Worm (Caenorhabditis elegans) whole organism, L3 larva: ENCODE results near the gene B0222.5.

ENCODE experiments used
- ZK546.5 ChIP-seq: sonication (generic microtip); optimal IDR thresholded peaks from 2 replicates; lab custom pipeline; 2017; ENCODE audit warnings: missing biosample characterization, missing genetic modification characterization
- aly-2 ChIP-seq: fragments of 150-350 bp; optimal IDR thresholded peaks from 2 replicates; lab custom pipeline; 2014; ENCODE audit warnings: missing biosample characterization, missing genetic modification characterization
- ceh-9 ChIP-seq: sonication (generic microtip); optimal IDR thresholded peaks from 2 replicates; lab custom pipeline; 2018; ENCODE audit warnings: missing biosample characterization, missing genetic modification characterization
- daf-12 ChIP-seq: fragments of 150-350 bp; optimal IDR thresholded peaks from 2 replicates; lab custom pipeline; 2014; ENCODE audit warnings: missing biosample characterization, missing genetic modification reagents, missing genetic modification characterization
- egl-27 ChIP-seq: sonication (generic microtip); optimal IDR thresholded peaks from 4 replicates; lab custom pipeline; 2017; ENCODE audit warnings: missing biosample characterization, missing genetic modification reagents, missing genetic modification characterization
- elt-1 ChIP-seq: fragments of 150-350 bp; optimal IDR thresholded peaks from 2 replicates; lab custom pipeline; 2014; ENCODE audit warnings: missing biosample characterization, missing genetic modification characterization
- elt-2 ChIP-seq: sonication (generic microtip); optimal IDR thresholded peaks from 2 replicates; lab custom pipeline; 2016; ENCODE audit warnings: missing genetic modification reagents, mild to moderate bottlenecking, missing genetic modification characterization, missing compliant biosample characterization
- elt-3 ChIP-seq, 3 experiments: fragments of 150-350 bp in 1 of 3; sonication (generic microtip) in 2 of 3; optimal IDR thresholded peaks; 2 replicates in 2 of 3; 4 replicates in 1 of 3; lab custom pipeline; 2014 to 2017; ENCODE audit warnings: missing biosample characterization in 3 of 3, missing genetic modification characterization in 3 of 3
- eor-1 ChIP-seq, 2 experiments: fragments of 150-350 bp; optimal IDR thresholded peaks; 2 replicates each; lab custom pipeline; 2014 to 2018; ENCODE audit warnings: missing biosample characterization in 2 of 2, missing genetic modification characterization in 2 of 2
- fkh-10 ChIP-seq: sonication (generic microtip); optimal IDR thresholded peaks from 2 replicates; lab custom pipeline; 2017; ENCODE audit warnings: missing biosample characterization, missing genetic modification reagents, missing genetic modification characterization
- fkh-2 ChIP-seq: fragments of 150-350 bp; optimal IDR thresholded peaks from 2 replicates; lab custom pipeline; 2014; ENCODE audit warnings: missing biosample characterization, missing genetic modification reagents, missing genetic modification characterization
- hmg-11 ChIP-seq: sonication (generic microtip); optimal IDR thresholded peaks from 2 replicates; lab custom pipeline; 2016; ENCODE audit warnings: missing genetic modification characterization, missing compliant biosample characterization
- jun-1 ChIP-seq: fragments of 150-350 bp; optimal IDR thresholded peaks from 2 replicates; lab custom pipeline; 2014; ENCODE audit warnings: missing biosample characterization, missing genetic modification reagents, missing genetic modification characterization
- lin-15B ChIP-seq: fragments of 150-350 bp; optimal IDR thresholded peaks from 2 replicates; lab custom pipeline; 2014; ENCODE audit warnings: missing biosample characterization, missing genetic modification characterization
- lin-39 ChIP-seq: fragments of 150-350 bp; optimal IDR thresholded peaks from 2 replicates; lab custom pipeline; 2018; ENCODE audit warnings: missing biosample characterization, missing genetic modification reagents, missing genetic modification characterization
- mdl-1 ChIP-seq: fragments of 150-350 bp; optimal IDR thresholded peaks from 2 replicates; lab custom pipeline; 2014; ENCODE audit warnings: missing biosample characterization, missing genetic modification characterization
- mml-1 ChIP-seq: fragments of 150-350 bp; sonication (generic microtip); optimal IDR thresholded peaks from 3 replicates; lab custom pipeline; 2014; ENCODE audit warnings: missing biosample characterization, missing genetic modification characterization
- nhr-12 ChIP-seq: fragments of 150-350 bp; optimal IDR thresholded peaks from 2 replicates; lab custom pipeline; 2014; ENCODE audit warnings: missing biosample characterization, missing genetic modification characterization
- nhr-23 ChIP-seq: fragments of 150-350 bp; optimal IDR thresholded peaks from 2 replicates; lab custom pipeline; 2014; ENCODE audit warnings: missing biosample characterization, missing genetic modification reagents, missing genetic modification characterization
- nhr-237 ChIP-seq: fragments of 150-350 bp; optimal IDR thresholded peaks from 2 replicates; lab custom pipeline; 2014; ENCODE audit warnings: missing biosample characterization, missing genetic modification characterization
- nhr-25 ChIP-seq: sonication (generic microtip); optimal IDR thresholded peaks from 2 replicates; lab custom pipeline; 2017; ENCODE audit warnings: missing biosample characterization, missing genetic modification characterization
- nhr-28 ChIP-seq: fragments of 150-350 bp; optimal IDR thresholded peaks from 2 replicates; lab custom pipeline; 2014; ENCODE audit warnings: missing biosample characterization, missing genetic modification characterization
- nhr-43 ChIP-seq: sonication (generic microtip); optimal IDR thresholded peaks from 2 replicates; lab custom pipeline; 2016; ENCODE audit warnings: mild to moderate bottlenecking, missing genetic modification characterization, missing compliant biosample characterization; ENCODE audit not compliant: poor library complexity, severe bottlenecking
- nhr-76 ChIP-seq: fragments of 150-350 bp; sonication (generic microtip); optimal IDR thresholded peaks from 5 replicates; lab custom pipeline; 2014; ENCODE audit warnings: missing biosample characterization, missing genetic modification characterization
- nhr-77 ChIP-seq: fragments of 150-350 bp; optimal IDR thresholded peaks from 2 replicates; lab custom pipeline; 2014; ENCODE audit warnings: missing biosample characterization, missing genetic modification characterization
- pha-4 ChIP-seq: fragments of 150-350 bp; optimal IDR thresholded peaks from 2 replicates; lab custom pipeline; 2014; ENCODE audit warnings: missing biosample characterization, missing genetic modification reagents, missing genetic modification characterization
- pqm-1 ChIP-seq: fragments of 150-350 bp; optimal IDR thresholded peaks from 2 replicates; lab custom pipeline; 2017; ENCODE audit warnings: missing biosample characterization, missing genetic modification characterization, inconsistent platforms
- sea-2 ChIP-seq: fragments of 150-350 bp; sonication (generic microtip); optimal IDR thresholded peaks from 4 replicates; lab custom pipeline; 2014; ENCODE audit warnings: missing biosample characterization, missing genetic modification reagents, missing genetic modification characterization
- skn-1 ChIP-seq: fragments of 150-350 bp; optimal IDR thresholded peaks from 2 replicates; lab custom pipeline; 2014; ENCODE audit warnings: missing biosample characterization, missing genetic modification characterization
- snpc-4 ChIP-seq: fragments of 150-350 bp; optimal IDR thresholded peaks from 2 replicates; lab custom pipeline; 2014; ENCODE audit warnings: missing biosample characterization, missing genetic modification characterization
- unc-39 ChIP-seq: sonication (generic microtip); optimal IDR thresholded peaks from 4 replicates; lab custom pipeline; 2017; ENCODE audit warnings: missing biosample characterization, missing genetic modification characterization
- unc-62 ChIP-seq: fragments of 150-350 bp; sonication (generic microtip); optimal IDR thresholded peaks from 4 replicates; lab custom pipeline; 2014; ENCODE audit warnings: missing biosample characterization, missing genetic modification reagents, missing genetic modification characterization
- zag-1 ChIP-seq: fragments of 150-350 bp; optimal IDR thresholded peaks from 2 replicates; lab custom pipeline; 2014; ENCODE audit warnings: missing biosample characterization, missing genetic modification characterization

B0222.5 gene

DNA sequence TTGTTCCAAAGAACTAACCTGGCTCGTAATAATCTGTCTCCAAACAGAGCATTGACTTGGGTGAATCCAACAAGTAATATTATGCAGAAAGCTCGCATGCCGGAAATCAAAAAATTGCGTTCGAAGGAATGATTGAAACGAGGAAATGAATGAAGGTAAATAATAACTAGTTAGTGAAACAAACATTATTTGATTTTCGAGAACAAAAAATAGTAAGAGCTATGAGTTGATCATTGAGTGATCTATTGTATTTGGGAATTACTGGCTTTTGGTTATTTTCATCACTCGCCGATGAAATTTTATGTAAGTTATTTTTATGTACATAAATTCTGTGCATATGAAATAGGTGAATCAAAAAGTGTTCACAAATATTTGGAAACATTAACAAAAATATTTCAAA is at the start of gene B0222.5:
TSS of gene B0222.5 (minus strand) at position 101 of the 400 bp plus-strand sequence.
- TF ChIP-seq mml-1 (tag; lab: Kevin White, UChicago) (no peak), fkh-2 (tag; lab: Kevin White, UChicago) (no peak), lin-39 (tag; lab: Kevin White, UChicago) (no peak), pqm-1 (tag; lab: Kevin White, UChicago) (no peak), nhr-28 (tag; lab: Kevin White, UChicago) (no peak), egl-27 (tag; lab: Kevin White, UChicago) (no peak), nhr-237 (tag; lab: Kevin White, UChicago) (no peak), mdl-1 (tag; lab: Kevin White, UChicago) (no peak), nhr-23 (tag; lab: Kevin White, UChicago) (no peak), aly-2 (tag; lab: Kevin White, UChicago) (no peak), zag-1 (tag; lab: Kevin White, UChicago) (no peak), sea-2 (GFP tag; lab: Kevin White, UChicago) (no peak), nhr-12 (tag; lab: Kevin White, UChicago) (no peak), skn-1 (no peak), daf-12 (tag; lab: Kevin White, UChicago) (no peak), jun-1 (no peak)

DNA sequence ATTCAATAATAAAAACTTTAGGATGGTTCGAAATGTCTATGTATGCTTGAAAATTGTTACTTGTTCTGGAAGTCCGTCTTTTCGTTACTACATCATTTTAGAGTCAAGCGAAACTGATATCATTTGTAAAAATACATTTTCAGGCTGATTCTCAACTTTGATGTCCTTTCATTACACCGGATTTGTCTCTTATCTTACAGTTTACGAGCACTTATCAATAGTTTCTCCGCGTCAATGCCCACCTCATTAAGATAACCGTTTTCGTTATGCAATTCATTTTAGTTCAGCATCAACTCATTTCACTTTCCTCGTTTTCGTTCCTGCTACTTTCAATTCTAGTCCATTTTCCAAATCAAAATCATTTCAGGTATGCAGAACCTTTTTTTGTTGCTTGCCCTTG is 48.0 kb upstream of the B0222.5 start, which contains the start of gene asp-2:
TSS of gene asp-2 (plus strand) at position 368 of the 400 bp plus-strand sequence.
- TF ChIP-seq pqm-1 (tag; lab: Kevin White, UChicago) (peak; percentile 89), sea-2 (GFP tag; lab: Kevin White, UChicago) (no peak), nhr-76 (tag; lab: Kevin White, UChicago) (no peak), nhr-25 (no peak), nhr-237 (tag; lab: Kevin White, UChicago) (no peak), elt-2 (tag; lab: Kevin White, UChicago) (peak; percentile 91)

DNA sequence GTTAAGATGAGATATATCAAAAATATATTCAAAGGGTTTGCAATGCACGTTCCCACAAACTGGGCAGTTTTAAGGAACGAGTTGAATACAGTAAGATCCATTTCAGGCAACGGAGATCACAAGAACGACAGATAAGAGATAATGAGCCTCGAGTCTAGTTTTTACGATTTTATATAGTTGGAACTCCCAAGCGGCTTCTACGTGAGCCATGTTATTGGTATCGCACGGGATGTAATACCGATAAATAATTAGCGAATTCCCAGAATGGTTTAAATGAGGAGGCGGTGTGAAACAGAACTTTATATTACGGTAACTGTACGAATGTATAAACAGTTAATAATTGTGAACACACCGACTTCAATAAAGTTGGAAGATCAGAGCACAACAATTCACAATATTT is 44.2 kb upstream of the B0222.5 start, which contains the start of gene str-177:
TSS of gene str-177 (minus strand) at position 101 of the 400 bp plus-strand sequence.
- TF ChIP-seq hmg-11 (tag; lab: Kevin White, UChicago) = no peak
- TF ChIP-seq unc-39 (tag; lab: Kevin White, UChicago) = no peak
- TF ChIP-seq nhr-28 (tag; lab: Kevin White, UChicago) = no peak
- TF ChIP-seq pha-4 (tag; lab: Kevin White, UChicago) = no peak
- TF ChIP-seq unc-62 (GFP tag; lab: Kevin White, UChicago) = no peak
- TF ChIP-seq nhr-12 (tag; lab: Kevin White, UChicago) = no peak
- no peak for TF ChIP-seq ZK546.5 (tag; lab: Kevin White, UChicago)
- no peak for TF ChIP-seq elt-3 (tag; optimal IDR thresholded peaks at IDR 0.05; lab: Kevin White, UChicago)
- no peak for TF ChIP-seq nhr-77 (tag; lab: Kevin White, UChicago)
- no peak for TF ChIP-seq snpc-4 (tag; lab: Kevin White, UChicago)
- no peak for TF ChIP-seq eor-1 (tag; optimal IDR thresholded peaks at IDR 0.05; lab: Kevin White, UChicago)
- no peak for TF ChIP-seq elt-1 (tag; lab: Kevin White, UChicago)
- TF ChIP-seq egl-27 (tag; lab: Kevin White, UChicago) = no peak
- no peak for TF ChIP-seq lin-15B
- TF ChIP-seq ceh-9 (tag; lab: Kevin White, UChicago) = no peak
- no peak for TF ChIP-seq nhr-76 (tag; lab: Kevin White, UChicago)
- TF ChIP-seq jun-1 = no peak

DNA sequence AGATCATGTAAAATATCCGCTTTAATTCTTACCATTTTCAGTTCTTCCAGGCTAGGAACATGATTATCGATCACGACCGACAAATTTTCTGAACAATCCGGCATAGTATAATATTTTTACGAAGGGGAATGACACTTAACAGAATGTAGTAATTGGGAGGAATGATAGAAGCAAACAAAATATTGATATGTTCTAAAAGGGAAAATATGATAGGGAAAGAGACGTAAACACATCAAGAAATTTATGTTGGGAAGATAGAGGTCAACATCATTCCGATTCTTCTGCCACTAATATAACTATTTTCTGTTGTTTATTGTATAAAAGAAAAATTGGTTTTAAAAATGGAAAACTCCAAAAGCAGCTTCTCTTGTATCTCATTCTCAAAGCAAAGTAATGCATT is 42.4 kb upstream of the B0222.5 start, which contains the start of gene C24B5.4:
TSS of gene C24B5.4 (minus strand) at position 206 of the 400 bp plus-strand sequence.
- TF ChIP-seq elt-2 (tag; lab: Kevin White, UChicago) = peak; percentile 6
- TF ChIP-seq nhr-43 (tag; lab: Kevin White, UChicago) = no peak

DNA sequence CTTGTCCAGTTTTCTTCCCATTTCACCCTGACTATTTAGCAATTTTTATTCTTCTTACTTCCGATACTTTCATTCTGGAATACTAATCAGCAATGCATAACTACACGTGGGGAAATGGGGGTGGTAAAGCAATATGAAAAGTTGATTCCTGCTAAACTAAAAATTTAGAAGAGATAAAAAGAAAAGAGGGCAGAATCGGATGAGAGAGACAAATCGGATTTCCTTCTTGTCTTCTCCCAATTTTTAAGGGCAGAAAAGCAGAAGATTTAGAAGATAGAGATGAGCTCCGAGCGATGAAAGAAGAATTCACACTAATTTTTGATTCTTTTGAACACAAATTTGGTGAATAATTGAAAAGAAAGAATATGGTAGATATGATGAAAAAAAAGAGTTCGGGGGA is 39.4 kb upstream of the B0222.5 start:
- peak; percentile 17 for TF ChIP-seq fkh-10 (GFP tag; lab: Kevin White, UChicago)
- TF ChIP-seq aly-2 (tag; lab: Kevin White, UChicago) = no peak
